Fruit fly (Drosophila melanogaster) whole organism, pupa: ENCODE results near the gene Bcat.

Experiments
- CG12605 ChIP-seq: fragments of 200-800 bp; sonication (Bioruptor generic); IDR thresholded peaks from 2 replicates; pipeline ENCODE4 v1.3.6; 2022; ENCODE audit warnings: missing biosample characterization, missing genetic modification characterization
- CG14655 ChIP-seq: fragments of 200-800 bp; sonication (Bioruptor generic); optimal IDR thresholded peaks from 3 replicates; lab custom pipeline; 2017; ENCODE audit warnings: mild to moderate bottlenecking, missing biosample characterization, missing genetic modification reagents, missing genetic modification characterization
- CG8159 ChIP-seq: fragments of 200-800 bp; sonication (Bioruptor generic); optimal IDR thresholded peaks from 3 replicates; lab custom pipeline; 2018; ENCODE audit warnings: missing biosample characterization, mild to moderate bottlenecking, missing genetic modification characterization, moderate library complexity
- EcR ChIP-seq: fragments of 200-800 bp; sonication (Bioruptor generic); optimal IDR thresholded peaks from 3 replicates; lab custom pipeline; 2019; ENCODE audit warnings: missing biosample characterization, missing genetic modification characterization, mild to moderate bottlenecking, moderate library complexity, missing genetic modification reagents
- Pif1A ChIP-seq: fragments of 200-800 bp; sonication (Bioruptor generic); optimal IDR thresholded peaks from 3 replicates; lab custom pipeline; 2016; ENCODE audit warnings: missing biosample characterization, missing genetic modification characterization
- Snoo ChIP-seq: fragments of 200-800 bp; sonication (Bioruptor generic); optimal IDR thresholded peaks from 3 replicates; lab custom pipeline; 2017; ENCODE audit warnings: missing biosample characterization, mild to moderate bottlenecking, missing genetic modification characterization, inconsistent platforms

dm6 chrX:13407673-13408072 is 11.0 kb downstream of the Bcat start:
- no peak for TF ChIP-seq CG14655 (GFP tag; lab: Kevin White, UChicago)
- TF ChIP-seq EcR (GFP tag; lab: Kevin White, UChicago), result no peak
- TF ChIP-seq Pif1A, result no peak
- TF ChIP-seq CG8159 (tag; lab: Kevin White, UChicago), result no peak
- TF ChIP-seq Snoo (tag; lab: Kevin White, UChicago), result no peak
- no peak for TF ChIP-seq CG12605
